Worm (Caenorhabditis elegans): ENCODE results near the gene vha-5.

Gene vha-5

ce11 chrIV:8303668-8304067 lies at the start of gene vha-5:
vha-5 (plus strand) TSS chrIV:8303968.
- TF ChIP-seq fkh-8 (tag; optimal IDR thresholded peaks at IDR 0.05) (no peak), isw-1 (GFP tag; IDR thresholded peaks at IDR 0.05) (no peak), nhr-12 (tag; optimal IDR thresholded peaks at IDR 0.05) (no peak), ztf-4 (tag; optimal IDR thresholded peaks at IDR 0.05) (no peak), sup-37 (GFP tag; optimal IDR thresholded peaks at IDR 0.05) (no peak), blmp-1 (tag; optimal IDR thresholded peaks at IDR 0.05) (no peak), lin-39 (tag; optimal IDR thresholded peaks at IDR 0.05) (no peak), mdl-1 (tag; optimal IDR thresholded peaks at IDR 0.05) (no peak), nhr-19 (GFP tag; conservative IDR thresholded peaks at IDR 0.05) (no peak), tlp-1 (tag; optimal IDR thresholded peaks at IDR 0.05) (no peak), ets-5 (GFP tag; IDR thresholded peaks at IDR 0.05) (no peak), ceh-82 (tag; optimal IDR thresholded peaks at IDR 0.05) (no peak), swsn-7 (tag; optimal IDR thresholded peaks at IDR 0.05) (no peak), lir-3 (tag; optimal IDR thresholded peaks at IDR 0.05; ENCODE audit: poor library complexity) (no peak), ceh-90 (tag; optimal IDR thresholded peaks at IDR 0.05) (no peak), unc-62 (GFP tag; optimal IDR thresholded peaks at IDR 0.05) (no peak), elt-3 (tag; optimal IDR thresholded peaks at IDR 0.05) (no peak), ztf-11 (tag; optimal IDR thresholded peaks at IDR 0.05) (no peak)

- TF ChIP-seq Y116A8C.19 (tag; optimal IDR thresholded peaks at IDR 0.05; ENCODE audit: borderline replicate concordance) = no peak
- no peak for TF ChIP-seq sup-37 (GFP tag; optimal IDR thresholded peaks at IDR 0.05)
- no peak for TF ChIP-seq irx-1 (tag; optimal IDR thresholded peaks at IDR 0.05)
- TF ChIP-seq ceh-88 (GFP tag; IDR thresholded peaks at IDR 0.05) = no peak
- TF ChIP-seq egl-13 (tag; optimal IDR thresholded peaks at IDR 0.05) = no peak
- no peak for TF ChIP-seq pag-3 (tag; optimal IDR thresholded peaks at IDR 0.05; ENCODE audit: borderline replicate concordance, insufficient read depth)
- TF ChIP-seq C04F5.9 (tag; optimal IDR thresholded peaks at IDR 0.05) = no peak
- no peak for TF ChIP-seq snpc-4 (tag; optimal IDR thresholded peaks at IDR 0.05)
- TF ChIP-seq zag-1 (tag; optimal IDR thresholded peaks at IDR 0.05) = no peak
- TF ChIP-seq hlh-17 (GFP tag; optimal IDR thresholded peaks at IDR 0.05; ENCODE audit: borderline replicate concordance) = no peak
- TF ChIP-seq nhr-19 (GFP tag; conservative IDR thresholded peaks at IDR 0.05) = no peak
- no peak for TF ChIP-seq C16A3.4 (tag; optimal IDR thresholded peaks at IDR 0.05)
- TF ChIP-seq mef-2 (tag; optimal IDR thresholded peaks at IDR 0.05) = no peak
- no peak for TF ChIP-seq hpl-2 (GFP tag; optimal IDR thresholded peaks at IDR 0.05)
- TF ChIP-seq ztf-4 (tag; optimal IDR thresholded peaks at IDR 0.05) = no peak
- TF ChIP-seq fkh-8 (tag; optimal IDR thresholded peaks at IDR 0.05) = no peak
- TF ChIP-seq dpl-1 (GFP tag; optimal IDR thresholded peaks at IDR 0.05) = no peak
- TF ChIP-seq pax-3 (tag; optimal IDR thresholded peaks at IDR 0.05) = no peak
Observed at ce11 chrIV:8254193-8254592, 49.6 kb upstream of the vha-5 start.

- peak; percentile 33 for TF ChIP-seq elt-2 (tag; optimal IDR thresholded peaks at IDR 0.05)
- no peak for TF ChIP-seq jun-1 (tag; optimal IDR thresholded peaks at IDR 0.05)
Observed at ce11 chrIV:8255221-8255620, 48.5 kb upstream of the vha-5 start.

- TF ChIP-seq rnt-1 (tag; optimal IDR thresholded peaks at IDR 0.05) = no peak
- no peak for TF ChIP-seq nhr-28 (tag; optimal IDR thresholded peaks at IDR 0.05)
- TF ChIP-seq hlh-4 (tag; optimal IDR thresholded peaks at IDR 0.05) = no peak
- no peak for TF ChIP-seq mab-9 (GFP tag; IDR thresholded peaks at IDR 0.05)
- no peak for TF ChIP-seq snu-23 (GFP tag; optimal IDR thresholded peaks at IDR 0.05)
Observed at ce11 chrIV:8259904-8260303, 43.9 kb upstream of the vha-5 start, which contains the start of gene K07H8.7. K07H8.7 (minus strand) TSS chrIV:8260004.

Data from whole organism, L1 larva.